Worm (Caenorhabditis elegans) whole organism, L1 larva: ENCODE data around the gene cpt-4.

Experiments used
- dpl-1 ChIP-seq, 3 experiments: fragments of 150-350 bp in 2 of 3; sonication (generic microtip) in 1 of 3; optimal IDR thresholded peaks; 2 replicates each; lab custom pipeline; 2014 to 2017; ENCODE audit warnings: missing biosample characterization in 3 of 3, missing genetic modification characterization in 3 of 3, missing genetic modification reagents in 3 of 3
- elt-2 ChIP-seq: sonication (generic microtip); optimal IDR thresholded peaks from 2 replicates; lab custom pipeline; 2016; ENCODE audit warnings: missing genetic modification characterization, mild to moderate bottlenecking, inconsistent platforms, missing compliant biosample characterization, missing genetic modification reagents
- lin-39 ChIP-seq: fragments of 150-350 bp; optimal IDR thresholded peaks from 2 replicates; lab custom pipeline; 2014; ENCODE audit warnings: missing biosample characterization, missing genetic modification reagents, missing genetic modification characterization

DNA sequence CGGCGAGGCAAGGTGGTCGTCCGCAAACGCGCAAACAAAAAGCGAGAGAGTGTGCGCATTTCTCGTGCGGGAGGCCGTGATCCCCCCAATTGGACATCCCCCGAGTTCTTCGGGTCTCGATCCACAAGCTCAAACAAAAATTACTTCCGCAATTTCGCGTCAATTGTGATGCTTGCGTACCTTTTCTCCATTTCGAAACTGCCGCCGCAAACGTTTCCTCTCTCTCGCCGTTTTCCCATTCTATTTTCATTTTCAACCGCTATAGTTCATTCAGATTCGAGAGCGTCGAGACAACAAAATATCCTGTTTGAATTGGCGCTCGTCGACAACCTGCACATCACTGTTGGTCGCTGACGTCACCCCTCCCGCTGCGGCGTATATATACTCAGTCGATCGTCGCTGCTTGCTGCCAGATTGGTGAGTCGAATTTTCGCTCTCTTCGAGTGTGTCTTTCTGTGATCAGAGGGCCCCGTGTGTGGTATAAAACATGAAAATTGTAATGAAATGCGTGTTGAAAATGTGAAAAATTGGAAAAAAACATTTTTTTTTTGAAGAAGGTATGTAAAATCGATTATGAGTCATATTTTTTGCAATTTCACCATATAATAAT lies 21.9 kb upstream of the cpt-4 start, which contains the start of the genes pqn-51 and K11D12.14:
- peak; percentile 71 for TF ChIP-seq elt-2 (tag; lab: Kevin White, UChicago)
- TF ChIP-seq lin-39: peak; percentile 82
- TF ChIP-seq dpl-1 (GFP tag; optimal IDR thresholded peaks at IDR 0.05; lab: Kevin White, UChicago): peak; percentile 94 to 95 (median 94)
